Fruit fly (Drosophila melanogaster) whole organism, wandering third instar larva: ENCODE data around the gene CG17364.

Experiments used
- Abd-B ChIP-seq: fragments of >200 bp; optimal IDR thresholded peaks from 2 replicates; lab custom pipeline; 2017; ENCODE audit warnings: missing biosample characterization, missing genetic modification characterization
- CG32264 ChIP-seq: fragments of 200-800 bp; sonication (Bioruptor generic); optimal IDR thresholded peaks from 2 replicates; lab custom pipeline; 2016; ENCODE audit warnings: missing biosample characterization, missing genetic modification characterization
- CG9705 ChIP-seq: fragments of 200-800 bp; sonication (Bioruptor generic); optimal IDR thresholded peaks from 2 replicates; lab custom pipeline; 2018; ENCODE audit warnings: missing biosample characterization, mild to moderate bottlenecking, missing genetic modification characterization
- CrebA ChIP-seq: fragments of 200-800 bp; sonication (Bioruptor generic); optimal IDR thresholded peaks from 2 replicates; lab custom pipeline; 2016; ENCODE audit warnings: missing biosample characterization, mild to moderate bottlenecking, missing genetic modification characterization, borderline replicate concordance
- Dfd ChIP-seq: fragments of >200 bp; optimal IDR thresholded peaks from 2 replicates; lab custom pipeline; 2017; ENCODE audit warnings: missing biosample characterization, missing genetic modification characterization
- Dif ChIP-seq: fragments of 200-275, 200-300 bp; sonication (Bioruptor generic); optimal IDR thresholded peaks from 2 replicates; lab custom pipeline; 2018; ENCODE audit warnings: missing biosample characterization, missing genetic modification characterization; ENCODE audit not compliant: partially characterized antibody
- GATAd ChIP-seq: sonication (Bioruptor generic); optimal IDR thresholded peaks from 2 replicates; lab custom pipeline; 2016; ENCODE audit warnings: missing biosample characterization, missing genetic modification characterization
- HLH106 ChIP-seq: fragments of 200-800 bp; optimal IDR thresholded peaks from 3 replicates; lab custom pipeline; 2019; ENCODE audit warnings: missing biosample characterization, mild to moderate bottlenecking, missing genetic modification characterization, moderate library complexity
- Hnf4 ChIP-seq: fragments of 200-800 bp; sonication (Bioruptor generic); optimal IDR thresholded peaks from 2 replicates; lab custom pipeline; 2016; ENCODE audit warnings: missing biosample characterization, mild to moderate bottlenecking, missing genetic modification characterization
- Hr78 ChIP-seq: fragments of >200 bp; optimal IDR thresholded peaks from 2 replicates; lab custom pipeline; 2017; ENCODE audit warnings: missing biosample characterization, missing genetic modification characterization
- Hr83 ChIP-seq: fragments of 200-300 bp; sonication (Bioruptor generic); optimal IDR thresholded peaks from 2 replicates; lab custom pipeline; 2016; ENCODE audit warnings: missing biosample characterization, mild to moderate bottlenecking, missing genetic modification characterization, moderate library complexity; ENCODE audit not compliant: poor library complexity, severe bottlenecking
- Jra ChIP-seq: sonication (Bioruptor generic); optimal IDR thresholded peaks from 2 replicates; lab custom pipeline; 2016; ENCODE audit warnings: missing biosample characterization, missing genetic modification characterization
- Myc ChIP-seq: fragments of >200 bp; optimal IDR thresholded peaks from 2 replicates; lab custom pipeline; 2017
- N ChIP-seq: fragments of >200 bp; optimal IDR thresholded peaks from 2 replicates; lab custom pipeline; 2018; ENCODE audit warnings: missing biosample characterization, missing external identifiers, missing genetic modification characterization
- OdsH ChIP-seq: fragments of 200-800 bp; sonication (Bioruptor generic); optimal IDR thresholded peaks from 2 replicates; lab custom pipeline; 2016; ENCODE audit warnings: missing biosample characterization, mild to moderate bottlenecking, missing genetic modification characterization
- Rel ChIP-seq, 2 experiments: fragments of 200-800 bp; sonication (Bioruptor generic) in 1 of 2; optimal IDR thresholded peaks; 2 replicates in 1 of 2; 3 replicates in 1 of 2; lab custom pipeline; 2016 to 2019; ENCODE audit warnings: mild to moderate bottlenecking in 2 of 2, missing biosample characterization in 2 of 2, missing genetic modification characterization in 2 of 2, moderate library complexity in 1 of 2
- br ChIP-seq: fragments of 200-800 bp; sonication (Bioruptor generic); optimal IDR thresholded peaks from 2 replicates; lab custom pipeline; 2016; ENCODE audit warnings: missing biosample characterization, missing genetic modification characterization
- brk ChIP-seq: fragments of 200-800 bp; sonication (Bioruptor generic); optimal IDR thresholded peaks from 2 replicates; lab custom pipeline; 2016; ENCODE audit warnings: missing biosample characterization, mild to moderate bottlenecking, missing genetic modification characterization
- dl ChIP-seq, 2 experiments: fragments of 175-275, 200-275 bp in 1 of 2; fragments of 200-275 bp in 1 of 2; sonication (Bioruptor generic); optimal IDR thresholded peaks; lab custom pipeline; 2018; ENCODE audit warnings: mild to moderate bottlenecking in 2 of 2, missing biosample characterization in 2 of 2, missing genetic modification characterization in 2 of 2, moderate library complexity in 2 of 2; ENCODE audit not compliant: partially characterized antibody in 2 of 2, insufficient read depth in 1 of 2
- dmrt93B ChIP-seq: fragments of 200-800 bp; sonication (Bioruptor generic); optimal IDR thresholded peaks from 2 replicates; lab custom pipeline; 2018; ENCODE audit warnings: missing biosample characterization, mild to moderate bottlenecking, missing genetic modification characterization
- ey ChIP-seq: fragments of 200-800 bp; sonication (Bioruptor generic); optimal IDR thresholded peaks from 2 replicates; lab custom pipeline; 2016; ENCODE audit warnings: missing biosample characterization, missing genetic modification characterization
- foxo ChIP-seq, 2 experiments: fragments of 200-800 bp; sonication (Bioruptor generic); optimal IDR thresholded peaks; 2 replicates in 1 of 2; 3 replicates in 1 of 2; lab custom pipeline; 2016 to 2017; ENCODE audit warnings: missing biosample characterization in 2 of 2, missing genetic modification characterization in 2 of 2
- fru ChIP-seq: fragments of 200-800 bp; sonication (Bioruptor generic); optimal IDR thresholded peaks from 3 replicates; lab custom pipeline; 2016; ENCODE audit warnings: missing biosample characterization, mild to moderate bottlenecking, missing genetic modification characterization
- h ChIP-seq: fragments of 200-800 bp; sonication (Bioruptor generic); optimal IDR thresholded peaks from 3 replicates; lab custom pipeline; 2016; ENCODE audit warnings: missing biosample characterization, mild to moderate bottlenecking, missing genetic modification characterization
- jim ChIP-seq: fragments of 175-275, 200-325 bp; sonication (Bioruptor generic); optimal IDR thresholded peaks from 2 replicates; lab custom pipeline; 2016; ENCODE audit warnings: missing biosample characterization, mild to moderate bottlenecking, missing genetic modification characterization
- lola ChIP-seq: fragments of >200 bp; optimal IDR thresholded peaks from 2 replicates; lab custom pipeline; 2017; ENCODE audit warnings: missing biosample characterization, missing genetic modification characterization
- pan ChIP-seq: fragments of >200 bp; optimal IDR thresholded peaks from 2 replicates; lab custom pipeline; 2017
- psq ChIP-seq: fragments of 200-800 bp; sonication (Bioruptor generic); optimal IDR thresholded peaks from 3 replicates; lab custom pipeline; 2017; ENCODE audit warnings: missing biosample characterization, mild to moderate bottlenecking, missing genetic modification characterization, moderate library complexity
- rgr ChIP-seq: fragments of 200-800 bp; sonication (Bioruptor generic); optimal IDR thresholded peaks from 3 replicates; lab custom pipeline; 2016; ENCODE audit warnings: missing biosample characterization, mild to moderate bottlenecking, missing genetic modification characterization
- sage ChIP-seq: fragments of 200-800 bp; sonication (Bioruptor generic); optimal IDR thresholded peaks from 2 replicates; lab custom pipeline; 2016; ENCODE audit warnings: missing biosample characterization, mild to moderate bottlenecking, missing genetic modification characterization
- sv ChIP-seq: fragments of 200-800 bp; sonication (Bioruptor generic); optimal IDR thresholded peaks from 3 replicates; lab custom pipeline; 2016; ENCODE audit warnings: missing biosample characterization, missing genetic modification characterization
- tai ChIP-seq: sonication (Bioruptor generic); optimal IDR thresholded peaks from 2 replicates; lab custom pipeline; 2016; ENCODE audit warnings: missing biosample characterization, missing genetic modification characterization
- usp ChIP-seq: fragments of >200 bp; optimal IDR thresholded peaks from 2 replicates; lab custom pipeline; 2017; ENCODE audit warnings: missing biosample characterization, missing genetic modification characterization
- woc ChIP-seq: sonication (Bioruptor generic); optimal IDR thresholded peaks from 2 replicates; lab custom pipeline; 2016; ENCODE audit warnings: missing biosample characterization, mild to moderate bottlenecking, missing genetic modification characterization

Gene CG17364

dm6 chr3L:14028485-14029384, 35.5 kb upstream of the CG17364 start, which contains the start of gene Ptip:
Gene Ptip, minus strand, starts transcription at chr3L:14029121.
- TF ChIP-seq fru (no peak), OdsH (GFP tag; lab: Kevin White, UChicago) (peak; percentile 7), lola (GFP tag; lab: Kevin White, UChicago) (no peak), psq (GFP tag; lab: Kevin White, UChicago) (peak; percentile 3), Hr78 (GFP tag; lab: Kevin White, UChicago) (no peak), CG9705 (GFP tag; lab: Kevin White, UChicago) (no peak), sage (GFP tag; lab: Kevin White, UChicago) (peak; percentile 26), br (GFP tag; lab: Kevin White, UChicago) (no peak), HLH106 (tag; lab: Kevin White, UChicago) (peak; percentile 5), woc (GFP tag; lab: Kevin White, UChicago) (peak; percentile 72), Hr83 (GFP tag; lab: Kevin White, UChicago) (peak; percentile 83), GATAd (no peak), dmrt93B (GFP tag; lab: Kevin White, UChicago) (no peak), Rel (GFP tag; optimal IDR thresholded peaks at IDR 0.05; lab: Kevin White, UChicago) (no peak), Rel (tag; optimal IDR thresholded peaks at IDR 0.05; lab: Kevin White, UChicago) (peak; percentile 40), foxo (GFP tag; optimal IDR thresholded peaks at IDR 0.05; lab: Kevin White, UChicago) (peak in 1 of 2 experiments; percentile 1), Dfd (GFP tag; lab: Kevin White, UChicago) (peak; percentile 11), h (GFP tag; lab: Kevin White, UChicago) (peak; percentile 19), pan (lab: Kevin White, UChicago) (no peak), dl (GFP tag; optimal IDR thresholded peaks at IDR 0.05; lab: Kevin White, UChicago; ENCODE audit: insufficient read depth in 1 of 2, partially characterized antibody in 2 of 2) (no peak), CrebA (GFP tag; lab: Kevin White, UChicago) (no peak), Abd-B (no peak), N (peak; percentile 58), usp (GFP tag; lab: Kevin White, UChicago) (no peak), Jra (no peak)

- TF ChIP-seq foxo (GFP tag; optimal IDR thresholded peaks at IDR 0.05; lab: Kevin White, UChicago) (no peak), Dfd (GFP tag; lab: Kevin White, UChicago) (peak; percentile 88), Myc (lab: Kevin White, UChicago) (no peak)
These were observed 34.3 kb upstream of the CG17364 start for dm6 chr3L:14027549-14027948.

dm6 chr3L:14025736-14026135, 32.5 kb upstream of the CG17364 start:
- TF ChIP-seq Dfd (GFP tag; lab: Kevin White, UChicago) = peak; percentile 93
- TF ChIP-seq CG32264 (GFP tag; lab: Kevin White, UChicago) = no peak

dm6 chr3L:14006704-14007126, 13.5 kb upstream of the CG17364 start:
- TF ChIP-seq psq (GFP tag; lab: Kevin White, UChicago) (peak; percentile 85), tai (GFP tag; lab: Kevin White, UChicago) (no peak)

- TF ChIP-seq GATAd (no peak), usp (GFP tag; lab: Kevin White, UChicago) (no peak)
These were observed 12.6 kb upstream of the CG17364 start for dm6 chr3L:14005627-14006287.

- TF ChIP-seq OdsH (GFP tag; lab: Kevin White, UChicago) (peak; percentile 99), jim (GFP tag; lab: Kevin White, UChicago) (peak; percentile 41), Rel (GFP tag; optimal IDR thresholded peaks at IDR 0.05; lab: Kevin White, UChicago) (peak; percentile 91), Rel (tag; optimal IDR thresholded peaks at IDR 0.05; lab: Kevin White, UChicago) (peak; percentile 95), Hnf4 (no peak), Jra (no peak), CG9705 (GFP tag; lab: Kevin White, UChicago) (peak; percentile 82), dmrt93B (GFP tag; lab: Kevin White, UChicago) (peak; percentile 96), CG32264 (GFP tag; lab: Kevin White, UChicago) (peak; percentile 98), ey (GFP tag; lab: Kevin White, UChicago) (peak; percentile 99), brk (GFP tag; lab: Kevin White, UChicago) (no peak), sage (GFP tag; lab: Kevin White, UChicago) (no peak), Myc (lab: Kevin White, UChicago) (no peak), HLH106 (tag; lab: Kevin White, UChicago) (peak; percentile 90), N (no peak), tai (GFP tag; lab: Kevin White, UChicago) (no peak), CrebA (GFP tag; lab: Kevin White, UChicago) (no peak), Dif (GFP tag; lab: Kevin White, UChicago) (no peak), fru (peak; percentile 99), dl (GFP tag; optimal IDR thresholded peaks at IDR 0.05; lab: Kevin White, UChicago; ENCODE audit: insufficient read depth in 1 of 2, partially characterized antibody in 2 of 2) (no peak), sv (peak; percentile 95), rgr (peak; percentile 99)
These were observed 11.8 kb upstream of the CG17364 start for dm6 chr3L:14004963-14005458.
